Worm (Caenorhabditis elegans): ENCODE results near the gene R11G10.3.
A peak's percentile ranks its signal among the peaks of the same experiment; 100 is the strongest.

The R11G10.3 gene

DNA sequence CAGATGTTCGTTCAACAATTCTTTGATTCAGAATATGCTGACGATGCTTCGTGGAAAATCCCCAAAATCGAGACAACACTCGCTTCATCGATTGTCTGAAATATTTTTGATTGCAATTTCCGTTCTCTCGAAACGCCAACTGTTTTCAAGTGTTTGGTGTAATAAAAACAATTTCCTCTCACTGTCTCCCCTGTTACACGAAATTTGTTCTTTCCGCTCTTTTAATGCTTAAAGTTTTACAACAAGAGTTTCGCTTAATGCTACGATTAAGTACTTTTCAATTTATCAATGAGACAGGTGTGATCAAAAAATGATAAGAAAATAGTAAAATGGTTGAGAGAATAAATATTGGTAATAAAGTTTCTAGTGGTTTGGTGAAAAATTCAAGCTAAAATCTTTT, 33.0 kb downstream of the R11G10.3 start, which contains the start of gene C56A3.6:
C56A3.6 (minus strand) TSS at position 101 of the 400 bp plus-strand sequence.
- TF ChIP-seq ekl-4 (GFP tag; IDR thresholded peaks at IDR 0.05) (no peak), gei-17 (GFP tag; optimal IDR thresholded peaks at IDR 0.05) (no peak), lir-1 (GFP tag; conservative IDR thresholded peaks at IDR 0.05) (no peak), ama-1 (optimal IDR thresholded peaks at IDR 0.05) (no peak), ama-1 (GFP tag; optimal IDR thresholded peaks at IDR 0.05) (no peak), ZK185.1 (tag; optimal IDR thresholded peaks at IDR 0.05; ENCODE audit: poor library complexity, severe bottlenecking) (no peak), Y53F4B.3 (GFP tag; IDR thresholded peaks at IDR 0.05) (no peak), egl-44 (GFP tag; IDR thresholded peaks at IDR 0.05) (no peak), bed-1 (GFP tag; IDR thresholded peaks at IDR 0.05) (no peak), nhr-80 (tag; optimal IDR thresholded peaks at IDR 0.05) (no peak), K11D2.4 (GFP tag; IDR thresholded peaks at IDR 0.05) (no peak), madf-10 (tag; optimal IDR thresholded peaks at IDR 0.05) (no peak), cebp-2 (GFP tag; IDR thresholded peaks at IDR 0.05) (no peak), sptf-2 (GFP tag; optimal IDR thresholded peaks at IDR 0.05) (no peak), tbp1 (GFP tag; optimal IDR thresholded peaks at IDR 0.05) (no peak), Y53G8AR.9 (GFP tag; conservative IDR thresholded peaks at IDR 0.05) (no peak), zfh-2 (GFP tag; conservative IDR thresholded peaks at IDR 0.05) (no peak), xnd-1 (tag; optimal IDR thresholded peaks at IDR 0.05) (no peak), mes-4 (tag; optimal IDR thresholded peaks at IDR 0.05) (no peak), B0336.3 (GFP tag; IDR thresholded peaks at IDR 0.05) (no peak), nfyb-1 (GFP tag; IDR thresholded peaks at IDR 0.05) (no peak)

DNA sequence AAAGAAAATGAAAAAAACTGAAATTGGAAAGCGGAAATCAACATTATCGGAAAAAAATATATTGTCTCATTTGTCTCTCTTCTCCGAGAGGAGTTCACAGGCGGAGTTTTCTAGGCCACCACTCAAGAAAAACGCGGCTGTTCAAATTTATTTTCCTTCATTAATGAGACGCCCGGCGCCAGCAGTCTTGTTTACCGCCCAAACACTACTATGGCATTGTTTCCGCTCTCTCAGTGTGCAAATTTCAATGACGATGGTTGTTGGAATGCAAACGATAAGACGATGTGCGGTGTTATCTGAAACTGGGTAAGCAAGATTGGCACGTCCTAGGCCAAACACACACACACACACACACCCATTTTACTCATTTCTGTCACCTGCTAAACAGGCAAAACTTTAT, 33.5 kb downstream of the R11G10.3 start, which contains the start of gene cav-2:
cav-2 (plus strand) TSS at position 359 of the 400 bp plus-strand sequence.
- peak; percentile 74 for TF ChIP-seq atf-7 (tag; optimal IDR thresholded peaks at IDR 0.05)
- TF ChIP-seq B0261.1 (tag; optimal IDR thresholded peaks at IDR 0.05) = no peak
- peak; percentile 83 for TF ChIP-seq dox-1 (GFP tag; IDR thresholded peaks at IDR 0.05)
- TF ChIP-seq Y56A3A.18 (GFP tag; IDR thresholded peaks at IDR 0.05) = no peak
- TF ChIP-seq ceh-40 (GFP tag; IDR thresholded peaks at IDR 0.05) = no peak
- peak; percentile 22 to 68 for TF ChIP-seq let-607 (tag; optimal IDR thresholded peaks at IDR 0.05)
- no peak for TF ChIP-seq fkh-3 (tag; optimal IDR thresholded peaks at IDR 0.05)
- peak; percentile 6 for TF ChIP-seq ztf-18 (tag; optimal IDR thresholded peaks at IDR 0.05)
- peak; percentile 61; the same call in 1 of the 2 replicates for TF ChIP-seq B0336.3 (GFP tag; IDR thresholded peaks at IDR 0.05)
- 0 out of 2 replicates have a peak, but pooled peaks have one; percentile 53 for TF ChIP-seq nhr-120 (GFP tag; IDR thresholded peaks at IDR 0.05)
- TF ChIP-seq ztf-26 (tag; optimal IDR thresholded peaks at IDR 0.05) = no peak
- peak; percentile 9 for TF ChIP-seq gei-17 (GFP tag; optimal IDR thresholded peaks at IDR 0.05)
- TF ChIP-seq unc-62 (GFP tag; optimal IDR thresholded peaks at IDR 0.05) = no peak
- no peak for TF ChIP-seq C17E4.6 (GFP tag; IDR thresholded peaks at IDR 0.05)
- no peak for TF ChIP-seq bed-2 (GFP tag; IDR thresholded peaks at IDR 0.05)
- TF ChIP-seq dpl-1 (GFP tag; optimal IDR thresholded peaks at IDR 0.05) = peak; percentile 80
- TF ChIP-seq nhr-27 (tag; optimal IDR thresholded peaks at IDR 0.05) = peak; percentile 57
- TF ChIP-seq F37B4.10 (GFP tag; IDR thresholded peaks at IDR 0.05) = no peak
- peak; percentile 33; the same call in 1 of the 2 replicates for TF ChIP-seq egl-44 (GFP tag; IDR thresholded peaks at IDR 0.05)
- TF ChIP-seq ccch-3 (GFP tag; optimal IDR thresholded peaks at IDR 0.05) = no peak
- 0 out of 2 replicates have a peak, but pooled peaks have one; percentile 52 for TF ChIP-seq ekl-4 (GFP tag; IDR thresholded peaks at IDR 0.05)
- no peak for TF ChIP-seq zim-3 (tag; optimal IDR thresholded peaks at IDR 0.05)
- TF ChIP-seq lin-40 (tag; optimal IDR thresholded peaks at IDR 0.05) = peak; percentile 72
- peak; percentile 78 for TF ChIP-seq let-526 (GFP tag; IDR thresholded peaks at IDR 0.05)
- TF ChIP-seq Y67H2A.10 (GFP tag; conservative IDR thresholded peaks at IDR 0.05) = 0 out of 2 replicates have a peak, but pooled peaks have one; percentile 52
- no peak for TF ChIP-seq snpc-4 (GFP tag; optimal IDR thresholded peaks at IDR 0.05)
- peak in 2 of 4 experiments; percentile 40 to 78 for TF ChIP-seq snpc-4 (tag; optimal IDR thresholded peaks at IDR 0.05)
- no peak for TF ChIP-seq ceh-58 (GFP tag; IDR thresholded peaks at IDR 0.05)
- TF ChIP-seq T07F8.4 (tag; optimal IDR thresholded peaks at IDR 0.05) = no peak
- peak; percentile 36 for TF ChIP-seq lsl-1 (GFP tag; optimal IDR thresholded peaks at IDR 0.05)
- peak; percentile 89 for TF ChIP-seq ZK185.1 (tag; optimal IDR thresholded peaks at IDR 0.05; ENCODE audit: poor library complexity, severe bottlenecking)
- 0 out of 2 replicates have a peak, but pooled peaks have one; percentile 32 for TF ChIP-seq pbrm-1 (GFP tag; IDR thresholded peaks at IDR 0.05)
- no peak for TF ChIP-seq F10E7.11 (tag; optimal IDR thresholded peaks at IDR 0.05)
